Worm (Caenorhabditis elegans): ENCODE data around the gene T22H9.1.
A peak's percentile ranks its signal among the peaks of the same experiment; 100 is the strongest.

T22H9.1 gene

DNA sequence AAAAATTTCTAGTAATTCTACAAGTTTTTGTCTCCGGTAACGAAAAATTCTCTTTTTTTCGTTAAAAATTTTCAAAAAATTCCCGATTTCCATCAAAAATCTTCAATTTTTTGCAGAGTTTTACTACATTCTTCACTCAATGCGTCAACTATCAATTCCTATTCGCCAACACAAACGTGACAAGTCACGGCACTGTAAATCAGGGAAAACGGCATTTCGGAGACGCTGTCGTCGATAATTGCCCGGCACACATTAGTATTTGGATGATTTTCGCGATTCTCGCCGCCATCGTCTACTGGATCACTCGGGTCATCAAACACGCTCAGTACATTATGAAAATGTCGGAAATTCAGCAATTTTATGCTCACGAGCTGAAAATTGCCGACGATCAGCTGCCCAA lies 7.8 kb upstream of the T22H9.1 start:
- no peak for TF ChIP-seq die-1 (tag; optimal IDR thresholded peaks at IDR 0.05)
- TF ChIP-seq D2030.7 (GFP tag; IDR thresholded peaks at IDR 0.05), result no peak
- TF ChIP-seq Y53G8AR.9 (GFP tag; conservative IDR thresholded peaks at IDR 0.05), result no peak
- TF ChIP-seq dox-1 (GFP tag; IDR thresholded peaks at IDR 0.05), result no peak
- TF ChIP-seq ceh-58 (GFP tag; IDR thresholded peaks at IDR 0.05), result no peak
- no peak for TF ChIP-seq B0019.2 (GFP tag; conservative IDR thresholded peaks at IDR 0.05)

DNA sequence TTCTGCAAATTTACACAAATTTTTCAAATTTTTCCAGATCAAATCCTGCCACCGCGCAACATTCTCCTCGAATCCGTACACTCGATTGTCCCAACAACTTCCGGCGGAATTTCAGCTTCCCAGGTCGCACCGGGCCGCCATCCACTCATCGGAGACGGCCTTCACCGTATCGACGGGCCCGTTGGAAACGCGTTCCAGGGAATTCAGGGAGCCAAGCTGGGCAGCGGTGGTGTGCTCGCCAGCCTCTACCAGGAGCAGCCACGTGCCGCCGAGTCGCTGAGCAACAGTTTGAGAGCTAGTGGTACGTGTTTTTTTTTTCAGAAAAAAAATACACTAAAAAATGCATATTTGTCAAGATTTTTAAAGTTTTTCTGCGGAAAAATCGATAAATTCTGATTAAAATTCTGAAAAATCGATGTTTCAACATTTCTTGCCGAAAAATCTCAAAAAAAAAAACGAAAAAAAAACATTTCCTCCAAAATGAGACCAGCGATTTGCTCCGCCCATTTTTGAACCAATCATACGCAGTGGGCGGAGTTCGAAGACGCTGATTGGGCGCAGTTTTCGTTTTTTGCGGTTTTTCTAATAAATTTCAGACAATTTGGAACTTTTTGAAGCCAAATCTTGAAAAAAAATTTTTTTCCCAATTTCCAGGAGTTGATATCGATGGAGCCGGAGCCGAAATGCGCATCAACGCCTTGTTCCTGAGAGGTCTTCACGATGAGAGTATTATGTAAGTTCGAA lies 2.4 kb upstream of the T22H9.1 start:
- peak; percentile 87 for TF ChIP-seq zfh-2 (GFP tag; conservative IDR thresholded peaks at IDR 0.05)
- TF ChIP-seq ceh-27 (GFP tag; optimal IDR thresholded peaks at IDR 0.05), result no peak
- TF ChIP-seq egrh-3 (GFP tag; IDR thresholded peaks at IDR 0.05), result peak; percentile 63; the same call in 1 of the 2 replicates
- TF ChIP-seq B0261.1 (tag; optimal IDR thresholded peaks at IDR 0.05), result no peak
- TF ChIP-seq F55B11.4 (tag; optimal IDR thresholded peaks at IDR 0.05; ENCODE audit: borderline replicate concordance, insufficient read depth), result no peak
- TF ChIP-seq F37B4.10 (GFP tag; IDR thresholded peaks at IDR 0.05), result 0 out of 2 replicates have a peak, but pooled peaks have one; percentile 74

DNA sequence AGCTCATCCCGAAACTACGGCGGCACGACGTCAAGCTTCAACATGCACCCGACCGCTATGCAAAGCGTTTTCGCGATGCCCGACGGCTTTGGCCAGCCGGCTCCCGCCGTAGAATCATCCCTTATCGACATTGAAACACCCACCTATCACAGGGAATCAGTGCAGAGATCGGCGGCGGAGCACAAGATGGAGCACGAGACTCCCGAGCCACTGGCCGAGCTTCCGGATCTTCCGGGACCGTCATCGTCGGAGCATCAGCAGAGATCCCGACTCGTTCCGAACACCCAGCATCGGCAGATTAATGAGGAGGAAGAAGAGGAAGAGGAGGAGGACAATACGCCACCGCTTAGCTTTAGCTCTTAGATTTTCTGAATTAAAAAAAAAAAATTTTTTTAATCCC lies 1.1 kb upstream of the T22H9.1 start:
- TF ChIP-seq pbrm-1 (GFP tag; IDR thresholded peaks at IDR 0.05), result no peak
- TF ChIP-seq zfh-2 (GFP tag; conservative IDR thresholded peaks at IDR 0.05), result peak; percentile 89
- no peak for TF ChIP-seq let-607 (tag; optimal IDR thresholded peaks at IDR 0.05)
- no peak for TF ChIP-seq lsy-27 (tag; optimal IDR thresholded peaks at IDR 0.05; ENCODE audit: borderline replicate concordance, insufficient read depth)
- TF ChIP-seq gei-17 (GFP tag; optimal IDR thresholded peaks at IDR 0.05), result no peak
- TF ChIP-seq sdz-38 (tag; optimal IDR thresholded peaks at IDR 0.05), result no peak
- TF ChIP-seq nfya-2 (GFP tag; IDR thresholded peaks at IDR 0.05), result no peak
- peak; percentile 63; the same call in 1 of the 2 replicates for TF ChIP-seq egrh-3 (GFP tag; IDR thresholded peaks at IDR 0.05)

DNA sequence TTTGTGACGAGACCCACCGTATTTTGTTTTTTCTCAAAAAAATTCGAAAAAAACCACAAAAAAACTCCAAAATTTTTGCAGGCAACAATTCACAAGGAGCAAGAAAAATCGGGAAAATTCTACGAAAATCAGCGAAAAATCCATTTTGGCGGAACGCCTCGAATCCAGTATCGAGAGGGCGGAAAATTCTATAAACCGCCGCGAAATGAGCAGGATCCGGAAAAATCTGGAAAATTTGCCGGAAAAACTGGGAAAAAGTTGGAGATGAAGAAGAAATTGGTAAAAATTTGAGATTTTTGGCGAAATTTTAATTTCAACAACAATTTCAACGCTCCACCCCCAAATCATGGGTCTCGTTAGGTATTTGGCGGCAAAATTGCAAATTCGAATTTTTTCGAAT lies 502 bp downstream of the T22H9.1 start:
- TF ChIP-seq madf-3 (GFP tag; IDR thresholded peaks at IDR 0.05) (no peak), hlh-26 (GFP tag; conservative IDR thresholded peaks at IDR 0.05) (no peak), T07F8.4 (tag; optimal IDR thresholded peaks at IDR 0.05) (no peak), aptf-2 (GFP tag; conservative IDR thresholded peaks at IDR 0.05) (no peak), B0019.2 (GFP tag; conservative IDR thresholded peaks at IDR 0.05) (no peak), rcor-1 (GFP tag; IDR thresholded peaks at IDR 0.05) (no peak), madf-6 (GFP tag; IDR thresholded peaks at IDR 0.05) (no peak), nfya-2 (GFP tag; IDR thresholded peaks at IDR 0.05) (no peak), fkh-3 (tag; optimal IDR thresholded peaks at IDR 0.05) (no peak), lir-1 (GFP tag; conservative IDR thresholded peaks at IDR 0.05) (no peak), ztf-28 (GFP tag; IDR thresholded peaks at IDR 0.05) (no peak), snpc-3.4 (tag; optimal IDR thresholded peaks at IDR 0.05) (no peak), Y53F4B.3 (GFP tag; IDR thresholded peaks at IDR 0.05) (no peak)

ce11 chrV:361291-361690 lies 1.7 kb downstream of the T22H9.1 start:
- TF ChIP-seq hlh-26 (GFP tag; conservative IDR thresholded peaks at IDR 0.05) (no peak), zfh-2 (GFP tag; conservative IDR thresholded peaks at IDR 0.05) (peak; percentile 41; the same call in 1 of the 2 replicates)

Measured in whole organism, young adult.